Fruit fly (Drosophila melanogaster) whole organism, embryonic: ENCODE results near the gene CG15696.

Experiments
- Ada2b ChIP-seq: fragments of 200-800 bp; sonication (Bioruptor generic); IDR thresholded peaks from 2 replicates; pipeline ENCODE4 v1.3.6; 2022; ENCODE audit warnings: missing biosample characterization, missing genetic modification characterization
- B-H2 ChIP-seq: fragments of 200-800 bp; sonication (Bioruptor generic); optimal IDR thresholded peaks from 2 replicates; lab custom pipeline; 2018; ENCODE audit warnings: missing biosample characterization, mild to moderate bottlenecking, missing genetic modification characterization
- C15 ChIP-seq: fragments of 200-800 bp; sonication (Bioruptor generic); IDR thresholded peaks from 3 replicates; pipeline ENCODE4 v1.3.6; 2022; ENCODE audit warnings: missing biosample characterization, missing genetic modification characterization
- CG12744 ChIP-seq: fragments of 200-800 bp; sonication (Bioruptor generic); optimal IDR thresholded peaks from 2 replicates; lab custom pipeline; 2016; ENCODE audit warnings: missing biosample characterization, missing genetic modification characterization
- CG12942 ChIP-seq: fragments of 200-800 bp; sonication (Bioruptor generic); optimal IDR thresholded peaks from 3 replicates; lab custom pipeline; 2016; ENCODE audit warnings: missing biosample characterization, missing genetic modification characterization
- CG15073 ChIP-seq: fragments of 200-800 bp; sonication (Bioruptor generic); optimal IDR thresholded peaks from 2 replicates; lab custom pipeline; 2016; ENCODE audit warnings: missing biosample characterization, missing genetic modification characterization
- CG15514 ChIP-seq: fragments of 200-800 bp; sonication (Bioruptor generic); optimal IDR thresholded peaks from 3 replicates; lab custom pipeline; 2017; ENCODE audit warnings: missing biosample characterization, missing genetic modification characterization, mild to moderate bottlenecking, moderate library complexity, missing genetic modification reagents
- CG1647 ChIP-seq: fragments of 200-800 bp; sonication (Bioruptor generic); optimal IDR thresholded peaks from 3 replicates; lab custom pipeline; 2016; ENCODE audit warnings: missing biosample characterization, missing genetic modification characterization
- CG17802 ChIP-seq: fragments of 200-800 bp; sonication (Bioruptor generic); optimal IDR thresholded peaks from 2 replicates; lab custom pipeline; 2018; ENCODE audit warnings: missing biosample characterization, mild to moderate bottlenecking, missing genetic modification characterization, moderate library complexity
- CG2199 ChIP-seq: fragments of 200-800 bp; sonication (Bioruptor generic); IDR thresholded peaks from 3 replicates; pipeline ENCODE4 v1.3.6; 2022; ENCODE audit warnings: missing biosample characterization, missing genetic modification characterization
- CG31441 ChIP-seq: fragments of 200-800 bp; sonication (Bioruptor generic); IDR thresholded peaks from 2 replicates; pipeline ENCODE4 v1.3.6; 2022; ENCODE audit warnings: missing biosample characterization, missing genetic modification characterization
- CG32532 ChIP-seq: fragments of 200-800 bp; sonication (Bioruptor generic); IDR thresholded peaks from 2 replicates; pipeline ENCODE4 v1.3.6; 2022; ENCODE audit warnings: missing biosample characterization, missing genetic modification characterization
- CG32767 ChIP-seq: fragments of 200-800 bp; sonication (Bioruptor generic); IDR thresholded peaks from 2 replicates; pipeline ENCODE4 v1.3.6; 2022; ENCODE audit warnings: missing biosample characterization, missing genetic modification characterization
- CG4854 ChIP-seq: fragments of 200-800 bp; sonication (Bioruptor generic); optimal IDR thresholded peaks from 2 replicates; lab custom pipeline; 2016; ENCODE audit warnings: missing biosample characterization, missing genetic modification characterization, inconsistent platforms
- CG6689 ChIP-seq: fragments of 200-800 bp; sonication (Bioruptor generic); IDR thresholded peaks from 2 replicates; pipeline ENCODE4 v1.3.6; 2022; ENCODE audit warnings: missing biosample characterization, missing genetic modification characterization
- CG7372 ChIP-seq: fragments of 200-800 bp; sonication (Bioruptor generic); IDR thresholded peaks from 2 replicates; pipeline ENCODE4 v1.3.6; 2022; ENCODE audit warnings: missing biosample characterization, missing genetic modification characterization
- CG7928 ChIP-seq: fragments of 200-800 bp; sonication (Bioruptor generic); optimal IDR thresholded peaks from 2 replicates; lab custom pipeline; 2017; ENCODE audit warnings: missing biosample characterization, mild to moderate bottlenecking, missing genetic modification characterization
- CG7987 ChIP-seq: fragments of 200-800 bp; sonication (Bioruptor generic); optimal IDR thresholded peaks from 2 replicates; lab custom pipeline; 2018; ENCODE audit warnings: missing biosample characterization, mild to moderate bottlenecking, missing genetic modification characterization, moderate library complexity
- CG8290 ChIP-seq, 3 experiments: fragments of 200-800 bp; sonication (Bioruptor generic); optimal IDR thresholded peaks; 2 replicates each; lab custom pipeline; 2016 to 2019; ENCODE audit warnings: missing biosample characterization in 3 of 3, missing genetic modification characterization in 3 of 3, mild to moderate bottlenecking in 2 of 3, moderate library complexity in 1 of 3
- CG8944 ChIP-seq: fragments of 200-800 bp; sonication (Bioruptor generic); optimal IDR thresholded peaks from 3 replicates; lab custom pipeline; 2016; ENCODE audit warnings: missing biosample characterization, missing genetic modification characterization
- H2.0 ChIP-seq: fragments of 200-800 bp; sonication (Bioruptor generic); IDR thresholded peaks from 2 replicates; pipeline ENCODE4 v1.3.6; 2022; ENCODE audit warnings: missing biosample characterization, missing genetic modification characterization
- HLH3B ChIP-seq: fragments of 200-800 bp; sonication (Bioruptor generic); IDR thresholded peaks from 2 replicates; pipeline ENCODE4 v1.3.6; 2022; ENCODE audit warnings: missing biosample characterization, missing genetic modification characterization
- Hmr ChIP-seq: fragments of 200-800 bp; sonication (Bioruptor generic); optimal IDR thresholded peaks from 3 replicates; lab custom pipeline; 2017; ENCODE audit warnings: mild to moderate bottlenecking, missing biosample characterization, missing genetic modification reagents, missing genetic modification characterization
- Kr ChIP-seq: fragments of 200-800 bp; sonication (Bioruptor generic); optimal IDR thresholded peaks from 2 replicates; lab custom pipeline; 2017; ENCODE audit warnings: missing biosample characterization, mild to moderate bottlenecking, missing genetic modification characterization
- Max ChIP-seq: fragments of 200-800 bp; sonication (Bioruptor generic); optimal IDR thresholded peaks from 2 replicates; lab custom pipeline; 2016; ENCODE audit warnings: missing biosample characterization, mild to moderate bottlenecking, missing genetic modification characterization
- NC2α ChIP-seq: fragments of 200-800 bp; sonication (Bioruptor generic); optimal IDR thresholded peaks from 2 replicates; lab custom pipeline; 2016; ENCODE audit warnings: missing biosample characterization, missing genetic modification characterization
- Opbp ChIP-seq: fragments of 200-800 bp; sonication (Bioruptor generic); IDR thresholded peaks from 3 replicates; pipeline ENCODE4 v1.3.6; 2022; ENCODE audit warnings: missing biosample characterization, missing genetic modification characterization; ENCODE audit not compliant: partially characterized antibody
- Poxn ChIP-seq: fragments of 200-800 bp; sonication (Bioruptor generic); IDR thresholded peaks from 2 replicates; pipeline ENCODE4 v1.3.6; 2022; ENCODE audit warnings: missing biosample characterization, missing genetic modification characterization
- Ravus ChIP-seq: fragments of 200-800 bp; sonication (Bioruptor generic); IDR thresholded peaks from 2 replicates; pipeline ENCODE4 v1.3.6; 2022; ENCODE audit warnings: missing biosample characterization, missing genetic modification characterization
- Sry-δ ChIP-seq: fragments of 200-800 bp; sonication (Bioruptor generic); optimal IDR thresholded peaks from 2 replicates; lab custom pipeline; 2016; ENCODE audit warnings: missing biosample characterization, missing genetic modification characterization
- TFAM ChIP-seq: fragments of 200-800 bp; sonication (Bioruptor generic); optimal IDR thresholded peaks from 2 replicates; lab custom pipeline; 2017; ENCODE audit warnings: missing biosample characterization, missing genetic modification characterization, inconsistent platforms
- ab ChIP-seq: fragments of 200-800 bp; sonication (Bioruptor generic); optimal IDR thresholded peaks from 2 replicates; lab custom pipeline; 2016; ENCODE audit warnings: missing biosample characterization, missing genetic modification characterization
- corto ChIP-seq: fragments of 200-800 bp; sonication (Bioruptor generic); optimal IDR thresholded peaks from 2 replicates; lab custom pipeline; 2016; ENCODE audit warnings: missing biosample characterization, mild to moderate bottlenecking, missing genetic modification characterization, moderate library complexity
- danr ChIP-seq: fragments of 200-800 bp; sonication (Bioruptor generic); IDR thresholded peaks from 2 replicates; pipeline ENCODE4 v1.3.6; 2022; ENCODE audit warnings: missing biosample characterization, missing genetic modification characterization
- en ChIP-seq: fragments of 200-800 bp; sonication (Bioruptor generic); optimal IDR thresholded peaks from 2 replicates; lab custom pipeline; 2016; ENCODE audit warnings: missing biosample characterization, missing genetic modification characterization
- ewg ChIP-seq: fragments of 200-800 bp; sonication (Bioruptor generic); optimal IDR thresholded peaks from 3 replicates; lab custom pipeline; 2017; ENCODE audit warnings: mild to moderate bottlenecking, missing biosample characterization, missing genetic modification reagents, missing genetic modification characterization
- fd64A ChIP-seq: fragments of 200-800 bp; sonication (Bioruptor generic); optimal IDR thresholded peaks from 3 replicates; lab custom pipeline; 2018; ENCODE audit warnings: missing biosample characterization, mild to moderate bottlenecking, missing genetic modification characterization
- gcm ChIP-seq: fragments of 200-800 bp; sonication (Bioruptor generic); optimal IDR thresholded peaks from 2 replicates; lab custom pipeline; 2019; ENCODE audit warnings: missing biosample characterization, mild to moderate bottlenecking, missing genetic modification characterization, moderate library complexity
- gcm2 ChIP-seq: fragments of 200-800 bp; sonication (Bioruptor generic); optimal IDR thresholded peaks from 2 replicates; lab custom pipeline; 2016; ENCODE audit warnings: missing biosample characterization, missing genetic modification characterization
- h ChIP-seq: fragments of >200 bp; optimal IDR thresholded peaks from 2 replicates; lab custom pipeline; 2017
- kni ChIP-seq: fragments of 200-800 bp; sonication (Bioruptor generic); optimal IDR thresholded peaks from 3 replicates; lab custom pipeline; 2017; ENCODE audit warnings: mild to moderate bottlenecking, missing biosample characterization, missing genetic modification reagents, missing genetic modification characterization
- nom ChIP-seq: fragments of 200-800 bp; sonication (Bioruptor generic); optimal IDR thresholded peaks from 2 replicates; lab custom pipeline; 2017; ENCODE audit warnings: missing biosample characterization, missing genetic modification characterization, mild to moderate bottlenecking, moderate library complexity, missing genetic modification reagents
- peb ChIP-seq: fragments of 200-800 bp; sonication (Bioruptor generic); IDR thresholded peaks from 2 replicates; pipeline ENCODE4 v1.3.6; 2022; ENCODE audit warnings: missing biosample characterization, missing genetic modification characterization
- pho ChIP-seq: fragments of 200-800 bp; sonication (Bioruptor generic); optimal IDR thresholded peaks from 2 replicates; lab custom pipeline; 2016; ENCODE audit warnings: missing biosample characterization, missing genetic modification characterization
- sc ChIP-seq, 3 experiments: fragments of >200 bp in 2 of 3; fragments of 200-800 bp in 1 of 3; sonication (Bioruptor generic) in 1 of 3; optimal IDR thresholded peaks; 2 replicates in 2 of 3; 3 replicates in 1 of 3; lab custom pipeline; 2017; ENCODE audit warnings: mild to moderate bottlenecking in 1 of 3, missing biosample characterization in 1 of 3, missing genetic modification characterization in 1 of 3, missing genetic modification reagents in 1 of 3
- sens ChIP-seq: fragments of 200-800 bp; sonication (Bioruptor generic); peaks from one replicate; lab custom pipeline; 2016; ENCODE audit warnings: missing biosample characterization, missing genetic modification characterization
- shn ChIP-seq: fragments of 200-800 bp; sonication (Bioruptor generic); optimal IDR thresholded peaks from 3 replicates; lab custom pipeline; 2016; ENCODE audit warnings: missing biosample characterization, missing genetic modification characterization
- sob ChIP-seq: fragments of 200-800 bp; sonication (Bioruptor generic); IDR thresholded peaks from 2 replicates; pipeline ENCODE4 v1.3.6; 2022; ENCODE audit warnings: missing biosample characterization, missing genetic modification characterization
- sr ChIP-seq: fragments of 200-800 bp; sonication (Bioruptor generic); IDR thresholded peaks from 3 replicates; pipeline ENCODE4 v1.3.6; 2022; ENCODE audit warnings: missing biosample characterization, missing genetic modification characterization
- tna ChIP-seq: fragments of 200-800 bp; sonication (Bioruptor generic); IDR thresholded peaks from 2 replicates; pipeline ENCODE4 v1.3.6; 2022; ENCODE audit warnings: missing biosample characterization, missing genetic modification characterization; ENCODE audit not compliant: partially characterized antibody

Gene CG15696

DNA sequence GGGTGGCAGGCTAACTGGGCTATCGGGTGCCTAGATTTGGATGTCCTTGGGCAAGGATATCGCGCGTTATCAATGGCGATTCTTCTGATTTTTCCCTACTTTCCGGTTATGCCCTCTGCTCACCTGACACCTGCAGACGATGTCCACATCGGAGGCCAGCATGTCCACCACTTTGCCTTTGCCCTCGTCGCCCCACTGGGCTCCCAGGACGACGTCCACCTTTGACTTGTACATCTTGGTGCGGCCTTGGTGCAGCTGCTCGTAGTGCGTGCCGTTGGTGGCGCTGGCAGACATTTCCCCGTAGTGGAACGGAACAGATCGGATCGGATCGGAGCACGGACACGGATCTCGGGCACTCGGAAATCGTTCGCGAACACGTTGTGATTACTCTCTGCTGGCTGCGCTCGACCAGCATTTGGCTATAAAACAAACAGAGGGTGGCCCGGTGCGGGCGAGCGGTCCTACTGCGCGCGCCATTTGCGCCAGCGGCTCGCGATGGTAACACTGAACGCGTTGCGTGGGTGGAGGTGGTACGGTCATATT lies 16.6 kb upstream of the CG15696 start, which contains the start of gene Adss (continued):
- peak; percentile 32 for TF ChIP-seq CG1647 (GFP tag; lab: Kevin White, UChicago)
- peak; percentile 9 for TF ChIP-seq Max (GFP tag; lab: Kevin White, UChicago)
- peak; percentile 20 for TF ChIP-seq CG12744 (GFP tag; lab: Kevin White, UChicago)
- TF ChIP-seq tna (GFP tag; lab: Robert Waterston, UW), result no peak; the same call in 1 of the 2 replicates
- TF ChIP-seq Kr, result no peak
- TF ChIP-seq h (lab: Kevin White, UChicago), result no peak
- no peak for TF ChIP-seq CG17802 (tag; lab: Kevin White, UChicago)
- peak; percentile 59 for TF ChIP-seq CG7987 (GFP tag; lab: Kevin White, UChicago)
- peak; percentile 39 for TF ChIP-seq shn
- no peak for TF ChIP-seq peb (GFP tag; lab: Robert Waterston, UW)
- TF ChIP-seq danr (GFP tag; lab: Robert Waterston, UW), result no peak
- no peak; the same call in 1 of the 2 replicates for TF ChIP-seq HLH3B (GFP tag; lab: Robert Waterston, UW)
- TF ChIP-seq CG7372 (GFP tag; lab: Robert Waterston, UW), result 0 out of 2 replicates have a peak, but pooled peaks have one; percentile 35
- TF ChIP-seq ab, result no peak
- TF ChIP-seq CG6689 (GFP tag; lab: Robert Waterston, UW), result 0 out of 2 replicates have a peak, but pooled peaks have one; percentile 30
- TF ChIP-seq Hmr (GFP tag; lab: Kevin White, UChicago), result peak; percentile 50
- TF ChIP-seq CG15073 (GFP tag; lab: Kevin White, UChicago), result no peak
- TF ChIP-seq CG12942, result no peak
- TF ChIP-seq sob (GFP tag; lab: Robert Waterston, UW), result peak; percentile 56; the same call in 1 of the 2 replicates
- peak; percentile 53; the same call in 2 of the 3 replicates for TF ChIP-seq Opbp
- peak; percentile 73 for TF ChIP-seq sens
- no peak for TF ChIP-seq en (GFP tag; lab: Kevin White, UChicago)
- TF ChIP-seq CG31441 (GFP tag; lab: Robert Waterston, UW), result 0 out of 2 replicates have a peak, but pooled peaks have one; percentile 14
- no peak for TF ChIP-seq TFAM (GFP tag; lab: Kevin White, UChicago)
- TF ChIP-seq Sry-δ, result peak; percentile 12
- peak; percentile 33 for TF ChIP-seq NC2α (GFP tag; lab: Kevin White, UChicago)
- no peak for TF ChIP-seq Ravus
- no peak for TF ChIP-seq Ada2b (GFP tag; lab: Robert Waterston, UW)
- TF ChIP-seq CG32767 (GFP tag; lab: Robert Waterston, UW), result 0 out of 2 replicates have a peak, but pooled peaks have one; percentile 14
- 0 out of 2 replicates have a peak, but pooled peaks have one; percentile 12 for TF ChIP-seq H2.0 (GFP tag; lab: Robert Waterston, UW)
- TF ChIP-seq CG15514, result peak; percentile 66
- peak; percentile 60 for TF ChIP-seq CG32532 (GFP tag; lab: Robert Waterston, UW)
- TF ChIP-seq CG8944, result no peak
- peak; percentile 57 for TF ChIP-seq gcm
- TF ChIP-seq B-H2 (GFP tag; lab: Kevin White, UChicago), result peak; percentile 34
- TF ChIP-seq gcm2 (GFP tag; lab: Kevin White, UChicago), result no peak
- TF ChIP-seq CG2199 (GFP tag; lab: Robert Waterston, UW), result no peak
- no peak for TF ChIP-seq fd64A (GFP tag; lab: Kevin White, UChicago)
- TF ChIP-seq CG8290 (GFP tag; optimal IDR thresholded peaks at IDR 0.05; lab: Kevin White, UChicago), result no peak
- peak in 1 of 2 experiments; percentile 85 for TF ChIP-seq CG8290 (tag; optimal IDR thresholded peaks at IDR 0.05; lab: Kevin White, UChicago)
- TF ChIP-seq kni (GFP tag; lab: Kevin White, UChicago), result peak; percentile 77
- peak; percentile 99 for TF ChIP-seq ewg (GFP tag; lab: Kevin White, UChicago)
- no peak for TF ChIP-seq sc (optimal IDR thresholded peaks at IDR 0.05; lab: Kevin White, UChicago)
- TF ChIP-seq sc (GFP tag; optimal IDR thresholded peaks at IDR 0.05; lab: Kevin White, UChicago), result peak; percentile 15
- no peak for TF ChIP-seq CG7928 (GFP tag; lab: Kevin White, UChicago)
- TF ChIP-seq sr, result peak; percentile 98
- no peak for TF ChIP-seq C15 (GFP tag; lab: Robert Waterston, UW)
- no peak for TF ChIP-seq corto (GFP tag; lab: Kevin White, UChicago)
- TF ChIP-seq Poxn, result no peak
- TF ChIP-seq pho (GFP tag; lab: Kevin White, UChicago), result peak; percentile 10
- no peak for TF ChIP-seq CG4854 (GFP tag; lab: Kevin White, UChicago)
- TF ChIP-seq nom (GFP tag; lab: Kevin White, UChicago), result peak; percentile 45
